Fruit fly (Drosophila melanogaster): ENCODE measurements around the gene tant.

tant gene

DNA sequence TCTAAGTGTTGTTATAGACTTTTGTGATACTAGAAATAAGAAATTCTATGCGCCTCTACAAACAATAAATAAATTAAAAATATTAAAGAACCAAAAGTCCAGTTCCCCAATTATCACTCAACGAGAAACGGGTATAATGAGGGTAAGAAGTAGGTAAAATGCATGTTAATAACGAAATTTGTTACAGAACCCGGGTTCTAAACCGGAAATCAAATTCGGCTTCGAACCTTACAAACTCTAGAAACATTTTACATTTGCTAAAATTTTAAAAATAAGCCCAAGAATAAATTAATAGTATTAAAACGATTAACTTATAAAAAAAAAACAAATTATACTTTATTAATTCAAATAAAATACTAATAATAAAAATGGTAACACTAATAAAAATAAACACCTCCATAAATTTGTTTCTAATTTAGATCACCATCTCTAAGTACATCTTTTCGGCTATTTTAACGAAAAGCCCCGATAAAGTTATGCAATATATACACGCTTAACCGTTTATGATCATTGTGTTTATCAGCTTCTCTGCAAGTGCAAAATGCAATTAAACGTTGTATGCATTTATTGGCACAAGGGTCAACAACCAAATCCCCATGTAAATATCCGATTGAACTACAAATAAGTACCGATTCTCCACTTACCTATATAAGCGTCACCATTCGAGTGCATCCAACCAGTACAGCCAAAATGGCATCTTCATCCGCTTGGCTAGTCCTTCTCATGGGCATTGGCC, 16.7 kb downstream of the tant start, which contains the start of gene CG6602 (continued):
- TF ChIP-seq oc (tag; optimal IDR thresholded peaks at IDR 0.05): no peak
- TF ChIP-seq CG2199 (GFP tag; IDR thresholded peaks at IDR 0.05): peak; percentile 57; the same call in 2 of the 3 replicates
- TF ChIP-seq B-H2 (GFP tag; optimal IDR thresholded peaks at IDR 0.05): peak; percentile 68
- peak; percentile 97 for TF ChIP-seq Ets65A (GFP tag)

DNA sequence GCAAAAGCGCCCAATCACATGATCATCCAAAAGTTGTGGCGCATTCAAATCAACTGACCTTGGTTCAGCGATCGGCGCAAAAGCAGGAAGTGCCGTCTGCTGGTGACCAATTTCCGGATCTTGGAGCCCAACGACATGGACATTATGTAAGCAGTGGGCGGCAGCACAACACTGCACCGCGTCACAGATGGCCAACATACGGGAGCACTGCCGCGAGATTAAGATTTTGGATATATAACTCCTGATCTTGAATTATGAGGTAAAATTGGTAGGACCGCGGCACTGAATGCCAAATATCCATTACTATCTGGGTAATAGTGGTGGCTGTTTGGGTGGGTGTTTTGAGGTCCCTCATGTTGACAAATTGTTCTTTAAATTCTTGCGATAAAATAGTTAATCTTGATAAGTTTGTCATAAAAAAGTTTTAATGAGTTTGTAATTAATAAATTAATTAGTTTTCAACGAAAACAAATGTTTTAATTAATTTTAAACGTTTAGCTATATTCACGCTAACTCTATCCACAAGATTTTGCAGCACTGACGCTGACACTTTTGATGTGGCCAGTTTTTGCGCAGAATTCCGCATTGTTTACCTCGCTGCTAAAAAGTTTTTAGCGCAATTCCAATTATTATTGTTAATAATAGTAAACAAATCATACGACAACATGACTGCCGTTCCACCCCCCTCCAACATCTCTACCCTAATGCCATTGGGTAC, 20.2 kb downstream of the tant start, which contains the start of the genes CG13295 and CG6610:
Gene CG13295 (minus strand): TSS at position 271 of the 718 bp plus-strand sequence.
Gene CG6610 (plus strand): TSS at position 562 of the 718 bp plus-strand sequence.
- no peak for TF ChIP-seq D (optimal IDR thresholded peaks at IDR 0.05)
- TF ChIP-seq D (GFP tag; optimal IDR thresholded peaks at IDR 0.05): peak; percentile 17
- TF ChIP-seq CG32767 (GFP tag; IDR thresholded peaks at IDR 0.05): peak; percentile 38; the same call in 1 of the 2 replicates
- TF ChIP-seq CG10543 (GFP tag; optimal IDR thresholded peaks at IDR 0.05): peak; percentile 75
- peak; percentile 44 for TF ChIP-seq CG18619 (GFP tag; optimal IDR thresholded peaks at IDR 0.05)
- TF ChIP-seq Six4 (GFP tag; optimal IDR thresholded peaks at IDR 0.05): no peak
- peak; percentile 51 for TF ChIP-seq CG1233 (GFP tag; optimal IDR thresholded peaks at IDR 0.05)
- TF ChIP-seq Hr78 (GFP tag; optimal IDR thresholded peaks at IDR 0.05): no peak
- peak; percentile 12 for TF ChIP-seq caup (GFP tag; optimal IDR thresholded peaks at IDR 0.05; ENCODE audit: severe bottlenecking)
- peak; percentile 62 for TF ChIP-seq CG13894 (tag; optimal IDR thresholded peaks at IDR 0.05)
- TF ChIP-seq Atf6 (GFP tag; IDR thresholded peaks at IDR 0.05): peak; percentile 35; the same call in 1 of the 2 replicates
- TF ChIP-seq Sry-δ (GFP tag; optimal IDR thresholded peaks at IDR 0.05): peak; percentile 22
- no peak for TF ChIP-seq CG3163 (GFP tag; optimal IDR thresholded peaks at IDR 0.05)
- no peak for TF ChIP-seq luna (GFP tag; optimal IDR thresholded peaks at IDR 0.05)
- TF ChIP-seq Max (GFP tag; optimal IDR thresholded peaks at IDR 0.05): peak; percentile 19
- peak; percentile 59 to 68 for TF ChIP-seq Hr51 (GFP tag; optimal IDR thresholded peaks at IDR 0.05)
- TF ChIP-seq Dad (GFP tag; optimal IDR thresholded peaks at IDR 0.05): peak; percentile 20
- TF ChIP-seq CG12155 (GFP tag; optimal IDR thresholded peaks at IDR 0.05): peak; percentile 44
- TF ChIP-seq sd (tag; optimal IDR thresholded peaks at IDR 0.05): peak; percentile 92
- peak; percentile 76 for TF ChIP-seq CG9817 (tag; optimal IDR thresholded peaks at IDR 0.05)
- no peak for TF ChIP-seq ci (GFP tag; IDR thresholded peaks at IDR 0.05)
- no peak for TF ChIP-seq grn (GFP tag; optimal IDR thresholded peaks at IDR 0.05)
- TF ChIP-seq nom (GFP tag; optimal IDR thresholded peaks at IDR 0.05): peak; percentile 2
- peak; percentile 15 for TF ChIP-seq CG17186 (GFP tag; optimal IDR thresholded peaks at IDR 0.05)
- peak; percentile 61 for TF ChIP-seq nerfin-1 (tag; optimal IDR thresholded peaks at IDR 0.05)
- TF ChIP-seq CG13624 (GFP tag; optimal IDR thresholded peaks at IDR 0.05): peak; percentile 35
- no peak for TF ChIP-seq crol (GFP tag; IDR thresholded peaks at IDR 0.05)
- peak; percentile 3 for TF ChIP-seq CG1647 (GFP tag; optimal IDR thresholded peaks at IDR 0.05)
- TF ChIP-seq CG10462 (GFP tag; optimal IDR thresholded peaks at IDR 0.05): peak; percentile 13
- peak; percentile 78 for TF ChIP-seq CG8924 (tag; optimal IDR thresholded peaks at IDR 0.05)
- TF ChIP-seq unpg (GFP tag; optimal IDR thresholded peaks at IDR 0.05): peak; percentile 52
- no peak for TF ChIP-seq wor (GFP tag; IDR thresholded peaks at IDR 0.05)
- peak; percentile 19; the same call in 1 of the 2 replicates for TF ChIP-seq CG13287 (GFP tag; IDR thresholded peaks at IDR 0.05; ENCODE audit: partially characterized antibody)
- TF ChIP-seq CG17829 (tag; optimal IDR thresholded peaks at IDR 0.05): peak; percentile 38
- TF ChIP-seq Aef1 (GFP tag; IDR thresholded peaks at IDR 0.05): peak; percentile 46; the same call in 1 of the 3 replicates
- peak; percentile 71 for TF ChIP-seq B-H2 (GFP tag; optimal IDR thresholded peaks at IDR 0.05)
- TF ChIP-seq CG31441 (GFP tag; IDR thresholded peaks at IDR 0.05): peak; percentile 60; the same call in 1 of the 2 replicates
- TF ChIP-seq HLHmδ (GFP tag; optimal IDR thresholded peaks at IDR 0.05): no peak
- peak; percentile 19; the same call in 1 of the 3 replicates for TF ChIP-seq ken (GFP tag; IDR thresholded peaks at IDR 0.05)
- TF ChIP-seq Drgx (GFP tag; IDR thresholded peaks at IDR 0.05): no peak
- TF ChIP-seq CG2889 (GFP tag; IDR thresholded peaks at IDR 0.05): 0 out of 3 replicates have a peak, but pooled peaks have one; percentile 15
- 0 out of 2 replicates have a peak, but pooled peaks have one; percentile 44 for TF ChIP-seq CG14014 (GFP tag; IDR thresholded peaks at IDR 0.05)

Data from whole organism, embryonic.